Worm (Caenorhabditis elegans): ENCODE results near the gene ZK688.10.

DNA sequence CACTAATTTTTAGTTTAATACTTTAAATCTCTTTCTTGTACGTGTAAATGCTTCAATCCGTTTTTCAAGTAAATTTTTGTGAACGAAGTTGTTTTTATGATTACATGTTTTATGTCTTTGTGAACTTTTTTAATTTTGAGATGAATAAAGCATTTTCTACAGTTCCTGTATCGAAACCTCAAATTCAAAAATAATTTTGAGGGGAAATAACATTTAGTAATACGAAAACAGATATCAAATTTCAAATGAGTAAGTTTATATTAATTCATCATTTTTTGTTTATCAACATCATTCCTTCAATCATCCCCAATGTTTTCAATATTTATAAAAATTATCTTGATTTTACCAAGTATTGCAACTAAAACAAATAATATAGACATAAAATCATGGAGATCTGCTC, 40.7 kb upstream of the ZK688.10 start, which contains the start of gene C29E4.10:
- TF ChIP-seq ztf-11 (tag; optimal IDR thresholded peaks at IDR 0.05): no peak
- TF ChIP-seq blmp-1 (tag; optimal IDR thresholded peaks at IDR 0.05): no peak
- no peak for TF ChIP-seq cnd-1 (tag; optimal IDR thresholded peaks at IDR 0.05)
- TF ChIP-seq nhr-12 (tag; optimal IDR thresholded peaks at IDR 0.05): no peak
